Fruit fly (Drosophila melanogaster) Kc167 (cell line): ENCODE measurements around the gene Spag1.

ENCODE experiments used
- Sin3A ChIP-seq: fragments of >200 bp; optimal IDR thresholded peaks from 2 replicates; lab custom pipeline; 2018; ENCODE audit warnings: missing external identifiers
- psq ChIP-seq: fragments of >200 bp; optimal IDR thresholded peaks from 2 replicates; lab custom pipeline; 2017; ENCODE audit warnings: missing external identifiers

dm6 chr3R:26926477-26926876, 21.2 kb upstream of the Spag1 start:
- TF ChIP-seq Sin3A (lab: Kevin White, UChicago) (no peak), psq (lab: Kevin White, UChicago) (no peak)
